Worm (Caenorhabditis elegans) whole organism, L4 larva: ENCODE results near the gene D1044.4.

Experiments used
- ceh-32 ChIP-seq: sonication (generic microtip); optimal IDR thresholded peaks from 2 replicates; lab custom pipeline; 2016; ENCODE audit warnings: mild to moderate bottlenecking, missing genetic modification characterization, missing compliant biosample characterization; ENCODE audit not compliant: poor library complexity
- lsy-2 ChIP-seq, 2 experiments: fragments of 150-350 bp in 1 of 2; sonication (generic microtip) in 1 of 2; optimal IDR thresholded peaks; 2 replicates each; lab custom pipeline; 2014 to 2017; ENCODE audit warnings: missing biosample characterization in 2 of 2, missing genetic modification characterization in 2 of 2
- mxl-3 ChIP-seq: fragments of 200-800 bp; sonication (Bioruptor generic); optimal IDR thresholded peaks from 2 replicates; lab custom pipeline; 2018; ENCODE audit warnings: mild to moderate bottlenecking, missing genetic modification characterization, missing compliant biosample characterization
- nhr-10 ChIP-seq: fragments of 150-350 bp; optimal IDR thresholded peaks from 2 replicates; lab custom pipeline; 2014; ENCODE audit warnings: missing biosample characterization, missing genetic modification characterization
- nhr-11 ChIP-seq: fragments of 150-350 bp; optimal IDR thresholded peaks from 2 replicates; lab custom pipeline; 2014; ENCODE audit warnings: missing biosample characterization, missing genetic modification characterization
- nhr-28 ChIP-seq: fragments of 150-350 bp; optimal IDR thresholded peaks from 2 replicates; lab custom pipeline; 2014; ENCODE audit warnings: missing biosample characterization, missing genetic modification characterization
- pqm-1 ChIP-seq: sonication (generic microtip); optimal IDR thresholded peaks from 2 replicates; lab custom pipeline; 2017; ENCODE audit warnings: missing biosample characterization, missing genetic modification characterization
- snpc-4 ChIP-seq: fragments of 150-350 bp; optimal IDR thresholded peaks from 2 replicates; lab custom pipeline; 2014; ENCODE audit warnings: missing biosample characterization, missing genetic modification characterization
- tag-97 ChIP-seq: fragments of 200-800 bp; sonication (Bioruptor generic); IDR thresholded peaks from 2 replicates; pipeline ENCODE4 v1.3.6; 2022; ENCODE audit warnings: missing genetic modification characterization, missing compliant biosample characterization
- unc-130 ChIP-seq: sonication (generic microtip); optimal IDR thresholded peaks from 2 replicates; lab custom pipeline; 2016; ENCODE audit warnings: missing genetic modification reagents, missing genetic modification characterization, missing compliant biosample characterization
- unc-62 ChIP-seq, 3 experiments: fragments of 150-350 bp in 1 of 3; sonication (generic microtip); optimal IDR thresholded peaks in 2 of 3; peaks in 1 of 3; 1 replicate in 1 of 3; 2 replicates in 2 of 3; lab custom pipeline; 2014 to 2017; ENCODE audit warnings: missing biosample characterization in 3 of 3, missing genetic modification characterization in 3 of 3, missing genetic modification reagents in 3 of 3, missing genotype in 1 of 3

- TF ChIP-seq tag-97 (GFP tag; lab: Robert Waterston, UW) (no peak), unc-62 (GFP tag; optimal IDR thresholded peaks at IDR 0.05 in 1 of 2; lab: Kevin White, UChicago) (no peak), unc-62 (tag; optimal IDR thresholded peaks at IDR 0.05; lab: Kevin White, UChicago) (no peak), nhr-11 (no peak), nhr-10 (tag; lab: Kevin White, UChicago) (no peak), ceh-32 (no peak), nhr-28 (tag; lab: Kevin White, UChicago) (no peak), mxl-3 (GFP tag; lab: Kevin White, UChicago) (no peak), lsy-2 (tag; optimal IDR thresholded peaks at IDR 0.05; lab: Kevin White, UChicago) (no peak), pqm-1 (tag; lab: Kevin White, UChicago) (no peak), snpc-4 (tag; lab: Kevin White, UChicago) (no peak), unc-130 (GFP tag; lab: Kevin White, UChicago) (no peak)
These were observed 22.9 kb downstream of the D1044.4 start, which contains the start of gene R02F2.9 for ce11 chrIII:5498973-5499372.
